Fruit fly (Drosophila melanogaster): Measurements from ENCODE around the gene CG18284.

Gene CG18284

dm6 chr2L:10643671-10644070 lies at the start of gene CG18284:
Gene CG18284, plus strand, starts transcription at chr2L:10643971.
- TF ChIP-seq CG4820 (GFP tag; optimal IDR thresholded peaks at IDR 0.05) (no peak), CG13296 (GFP tag; optimal IDR thresholded peaks at IDR 0.05) (no peak), CG33557 (GFP tag; optimal IDR thresholded peaks at IDR 0.05) (no peak), Aef1 (GFP tag; IDR thresholded peaks at IDR 0.05) (no peak), emc (GFP tag; optimal IDR thresholded peaks at IDR 0.05) (no peak), bab2 (GFP tag; optimal IDR thresholded peaks at IDR 0.05) (no peak), Mrtf (GFP tag; IDR thresholded peaks at IDR 0.05) (no peak), D19A (tag; optimal IDR thresholded peaks at IDR 0.05) (no peak)

dm6 chr2L:10603604-10604003 lies 40.2 kb upstream of the CG18284 start:
- TF ChIP-seq CG14710 (tag; optimal IDR thresholded peaks at IDR 0.05) (no peak), amos (GFP tag; IDR thresholded peaks at IDR 0.05; ENCODE audit: partially characterized antibody) (0 out of 2 replicates have a peak, but pooled peaks have one; percentile 5), CTCF (GFP tag; optimal IDR thresholded peaks at IDR 0.05) (peak; percentile 78), CG11723 (GFP tag; optimal IDR thresholded peaks at IDR 0.05) (no peak), CG8281 (tag; optimal IDR thresholded peaks at IDR 0.05) (no peak), Ets65A (GFP tag) (peak; percentile 37)

dm6 chr2L:10607697-10608096 lies 36.1 kb upstream of the CG18284 start:
- TF ChIP-seq Oli (tag; optimal IDR thresholded peaks at IDR 0.05), result no peak
- TF ChIP-seq CG5953 (GFP tag; IDR thresholded peaks at IDR 0.05), result no peak
- no peak for TF ChIP-seq ranshi (GFP tag; IDR thresholded peaks at IDR 0.05)
- TF ChIP-seq CG2199 (GFP tag; IDR thresholded peaks at IDR 0.05), result peak; percentile 62; the same call in 1 of the 3 replicates
- no peak for TF ChIP-seq gt (GFP tag; IDR thresholded peaks at IDR 0.05)
- no peak for TF ChIP-seq dpn (GFP tag; optimal IDR thresholded peaks at IDR 0.05)
- TF ChIP-seq oc (tag; optimal IDR thresholded peaks at IDR 0.05), result peak; percentile 61
- TF ChIP-seq Myb (GFP tag; optimal IDR thresholded peaks at IDR 0.05), result no peak
- TF ChIP-seq inv (GFP tag; IDR thresholded peaks at IDR 0.05; ENCODE audit: partially characterized antibody), result no peak
- no peak for TF ChIP-seq Hr3 (GFP tag; optimal IDR thresholded peaks at IDR 0.05)
- TF ChIP-seq Ssrp (tag; optimal IDR thresholded peaks at IDR 0.05), result no peak
- no peak for TF ChIP-seq CG34224 (GFP tag; IDR thresholded peaks at IDR 0.05; ENCODE audit: partially characterized antibody)
- no peak for TF ChIP-seq Hmx (GFP tag; optimal IDR thresholded peaks at IDR 0.05)
- 0 out of 3 replicates have a peak, but pooled peaks have one; percentile 17 for TF ChIP-seq CG14860 (GFP tag; IDR thresholded peaks at IDR 0.05; ENCODE audit: partially characterized antibody)
- no peak for TF ChIP-seq Camta (GFP tag; optimal IDR thresholded peaks at IDR 0.05)
- TF ChIP-seq zf30C (GFP tag; optimal IDR thresholded peaks at IDR 0.05), result no peak
- TF ChIP-seq crol (GFP tag; IDR thresholded peaks at IDR 0.05), result peak; percentile 69; the same call in 1 of the 2 replicates
- no peak for TF ChIP-seq CG17829 (tag; optimal IDR thresholded peaks at IDR 0.05)

- peak; percentile 84 for TF ChIP-seq twi (tag; optimal IDR thresholded peaks at IDR 0.05)
- TF ChIP-seq hth (optimal IDR thresholded peaks at IDR 0.05), result peak; percentile 16
- no peak for TF ChIP-seq CG9609 (GFP tag; optimal IDR thresholded peaks at IDR 0.05)
- no peak for TF ChIP-seq Dad (GFP tag; optimal IDR thresholded peaks at IDR 0.05)
- TF ChIP-seq CG6791 (GFP tag; IDR thresholded peaks at IDR 0.05; ENCODE audit: partially characterized antibody), result 0 out of 3 replicates have a peak, but pooled peaks have one; percentile 27
- TF ChIP-seq ac (GFP tag; optimal IDR thresholded peaks at IDR 0.05), result no peak
- no peak for TF ChIP-seq Trl (optimal IDR thresholded peaks at IDR 0.05)
- no peak for TF ChIP-seq Trl (GFP tag; optimal IDR thresholded peaks at IDR 0.05)
- TF ChIP-seq CG13894 (tag; optimal IDR thresholded peaks at IDR 0.05), result peak; percentile 7
- no peak for TF ChIP-seq crol (GFP tag; IDR thresholded peaks at IDR 0.05)
- no peak for TF ChIP-seq aop (GFP tag; IDR thresholded peaks at IDR 0.05)
- peak; percentile 98 for TF ChIP-seq pros (GFP tag; optimal IDR thresholded peaks at IDR 0.05)
- TF ChIP-seq CG31224 (GFP tag; IDR thresholded peaks at IDR 0.05), result no peak
- TF ChIP-seq zen (tag; optimal IDR thresholded peaks at IDR 0.05), result peak; percentile 69
- TF ChIP-seq Usf (GFP tag; optimal IDR thresholded peaks at IDR 0.05), result no peak
- TF ChIP-seq CG2202 (tag; optimal IDR thresholded peaks at IDR 0.05), result no peak
- peak; percentile 71 for TF ChIP-seq kni (GFP tag; optimal IDR thresholded peaks at IDR 0.05)
- TF ChIP-seq nau (GFP tag; optimal IDR thresholded peaks at IDR 0.05), result no peak
Measured at dm6 chr2L:10608662-10609262, 35.0 kb upstream of the CG18284 start.
